Worm (Caenorhabditis elegans): ENCODE measurements around the gene gcl-1.

DNA sequence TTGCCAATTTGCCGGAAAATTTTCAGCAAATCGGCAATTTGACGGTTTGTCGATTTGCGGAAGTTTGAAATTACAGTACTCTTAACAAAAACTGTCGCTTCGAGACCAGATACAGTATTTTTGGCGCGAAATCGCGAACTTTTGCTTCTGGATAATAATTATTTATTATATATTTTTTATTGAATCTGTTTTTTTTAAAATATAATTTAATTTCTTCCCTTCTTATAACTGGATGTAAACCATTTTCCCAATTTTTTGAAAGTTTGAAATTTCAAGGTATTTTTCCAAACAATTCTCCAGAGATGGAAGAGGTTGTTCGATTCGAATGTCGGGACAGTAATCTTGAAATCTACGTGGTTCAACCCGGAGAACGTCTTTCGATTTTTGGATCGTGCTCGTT is 9.5 kb upstream of the gcl-1 start, which contains the start of gene nol-9:
- TF ChIP-seq nhr-25 (tag; optimal IDR thresholded peaks at IDR 0.05) (no peak), nhr-77 (tag; optimal IDR thresholded peaks at IDR 0.05) (no peak), ama-1 (optimal IDR thresholded peaks at IDR 0.05) (no peak), R02D3.7 (tag; optimal IDR thresholded peaks at IDR 0.05) (no peak), lin-39 (tag; optimal IDR thresholded peaks at IDR 0.05) (no peak), ztf-4 (tag; optimal IDR thresholded peaks at IDR 0.05) (no peak), nhr-12 (tag; optimal IDR thresholded peaks at IDR 0.05) (no peak), unc-39 (tag; optimal IDR thresholded peaks at IDR 0.05) (no peak), aly-2 (tag; optimal IDR thresholded peaks at IDR 0.05) (no peak), lsy-2 (tag; optimal IDR thresholded peaks at IDR 0.05) (no peak)
